Worm (Caenorhabditis elegans): ENCODE measurements around the gene elpc-4.

The elpc-4 gene

DNA sequence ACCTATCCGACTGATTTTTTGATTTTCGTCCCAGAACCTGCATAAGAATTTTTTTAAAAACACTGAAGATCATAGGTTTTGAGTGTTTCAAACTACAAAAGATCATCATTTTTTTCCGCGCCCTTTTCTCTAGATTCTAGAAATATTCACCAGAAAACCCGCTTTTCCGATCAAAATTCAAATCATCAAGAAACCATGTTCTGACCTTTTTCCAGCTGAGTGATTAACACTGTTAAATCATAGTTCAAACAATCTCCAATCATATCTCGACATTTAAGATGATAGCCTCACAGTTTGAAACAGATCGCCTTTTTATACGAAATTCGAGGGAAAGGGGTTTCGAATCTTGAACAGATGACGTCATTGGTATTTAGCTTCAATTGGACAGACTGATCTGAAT lies 26.9 kb downstream of the elpc-4 start (continued):
- TF ChIP-seq ceh-28 (tag; optimal IDR thresholded peaks at IDR 0.05) (no peak), arid-1 (GFP tag; conservative IDR thresholded peaks at IDR 0.05) (no peak), nhr-25 (tag; optimal IDR thresholded peaks at IDR 0.05; ENCODE audit: borderline replicate concordance, insufficient read depth) (peak; percentile 19), lin-1 (GFP tag; IDR thresholded peaks at IDR 0.05) (no peak), hlh-11 (tag; optimal IDR thresholded peaks at IDR 0.05) (peak; percentile 17), nhr-41 (GFP tag; IDR thresholded peaks at IDR 0.05) (no peak), mes-2 (tag; optimal IDR thresholded peaks at IDR 0.05; ENCODE audit: poor library complexity, severe bottlenecking) (no peak), lin-39 (tag; optimal IDR thresholded peaks at IDR 0.05) (no peak), lin-13 (GFP tag; optimal IDR thresholded peaks at IDR 0.05) (no peak), mdl-1 (tag; optimal IDR thresholded peaks at IDR 0.05) (peak in 1 of 2 experiments; percentile 40)

DNA sequence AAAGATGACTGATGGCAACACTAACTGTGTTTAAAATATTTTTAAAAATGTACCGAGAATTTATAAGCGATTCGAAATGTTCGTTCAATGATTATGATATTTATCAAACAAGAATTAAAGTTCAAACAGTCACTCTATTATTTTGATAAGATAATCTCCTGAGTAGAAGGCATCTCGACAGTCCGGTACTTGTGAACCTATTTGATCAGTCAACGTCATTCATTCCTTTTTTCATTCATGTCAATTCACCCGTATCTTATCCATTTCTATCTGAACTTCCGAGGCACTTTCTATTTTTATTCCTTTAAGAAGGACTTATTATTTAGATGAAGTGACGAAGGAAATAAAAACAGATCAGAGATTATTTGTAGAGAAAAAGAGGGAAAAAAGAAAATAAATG lies 27.8 kb downstream of the elpc-4 start, which contains the start of gene nhr-258:
nhr-258 (plus strand) TSS at position 365 of the 400 bp plus-strand sequence.
- TF ChIP-seq aha-1 (tag) (peak; percentile 30), mep-1 (tag; optimal IDR thresholded peaks at IDR 0.05) (no peak), ceh-32 (tag; optimal IDR thresholded peaks at IDR 0.05; ENCODE audit: poor library complexity) (no peak), dmd-6 (GFP tag; IDR thresholded peaks at IDR 0.05) (peak; percentile 32; the same call in 1 of the 2 replicates), nhr-28 (tag; optimal IDR thresholded peaks at IDR 0.05) (peak; percentile 25), ztf-11 (tag; optimal IDR thresholded peaks at IDR 0.05) (no peak)

ce11 chrIV:8048083-8048482 lies 31.3 kb downstream of the elpc-4 start:
- TF ChIP-seq hmg-1.1 (GFP tag; IDR thresholded peaks at IDR 0.05) (no peak), mxl-3 (GFP tag; optimal IDR thresholded peaks at IDR 0.05) (no peak), madf-9 (GFP tag; conservative IDR thresholded peaks at IDR 0.05) (no peak)

- no peak for TF ChIP-seq attf-4 (tag; optimal IDR thresholded peaks at IDR 0.05)
Measured at ce11 chrIV:8052694-8053093, 35.9 kb downstream of the elpc-4 start.

- no peak for TF ChIP-seq Y5F2A.4 (GFP tag; optimal IDR thresholded peaks at IDR 0.05)
- TF ChIP-seq unc-62 (GFP tag; optimal IDR thresholded peaks at IDR 0.05 in 1 of 2), result peak in 1 of 2 experiments; percentile 70
- no peak for TF ChIP-seq unc-62 (tag; optimal IDR thresholded peaks at IDR 0.05)
Measured at ce11 chrIV:8053955-8054354, 37.2 kb downstream of the elpc-4 start.

DNA sequence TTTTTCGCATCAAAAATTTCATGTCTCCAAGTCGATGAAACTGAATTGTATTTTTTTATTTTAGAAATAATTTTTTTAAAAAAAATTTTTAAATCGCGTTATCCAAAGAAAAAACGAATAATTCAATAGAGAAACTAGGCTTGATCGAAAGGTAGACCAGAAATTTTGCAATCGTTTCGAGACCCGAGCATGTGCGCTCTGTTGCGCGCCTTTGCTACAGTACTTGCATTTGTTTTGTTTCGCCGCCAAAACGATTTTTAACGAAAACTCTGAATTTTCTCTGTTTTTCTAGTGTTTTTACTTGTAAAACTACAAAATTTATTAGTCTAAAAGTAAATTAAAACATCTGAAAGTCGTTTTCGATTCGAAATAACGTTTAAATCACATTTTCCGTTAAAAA lies 44.5 kb downstream of the elpc-4 start:
- TF ChIP-seq snpc-1.2 (GFP tag; IDR thresholded peaks at IDR 0.05) (0 out of 2 replicates have a peak, but pooled peaks have one; percentile 35), F49E8.2 (tag; optimal IDR thresholded peaks at IDR 0.05; ENCODE audit: borderline replicate concordance) (no peak), zip-11 (GFP tag; IDR thresholded peaks at IDR 0.05) (no peak), hlh-11 (tag; optimal IDR thresholded peaks at IDR 0.05) (no peak), unc-130 (GFP tag; optimal IDR thresholded peaks at IDR 0.05) (peak; percentile 61), nhr-102 (tag; optimal IDR thresholded peaks at IDR 0.05) (no peak), dve-1 (tag; optimal IDR thresholded peaks at IDR 0.05; ENCODE audit: insufficient read depth) (no peak)

DNA sequence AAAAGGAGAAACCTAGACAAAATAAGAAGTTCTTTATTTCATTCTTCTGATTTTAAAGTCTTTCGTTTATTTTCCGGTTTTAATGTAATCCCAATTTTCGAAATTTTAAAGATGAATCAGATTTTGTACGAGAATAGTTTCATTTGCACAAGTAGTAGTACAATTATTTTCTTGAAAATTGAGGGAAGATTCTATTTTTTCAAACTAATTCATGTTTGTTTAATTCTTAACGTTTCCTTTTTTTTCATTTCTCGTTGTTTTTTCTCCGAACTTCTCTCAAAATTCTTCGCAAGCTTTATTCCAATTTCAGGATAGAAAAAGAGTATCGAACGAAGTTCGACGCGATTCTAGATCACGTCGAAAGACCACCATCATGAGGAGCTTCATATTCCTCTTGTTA lies 45.6 kb downstream of the elpc-4 start, which contains the start of gene sax-7:
sax-7 (plus strand) TSS at position 301 of the 400 bp plus-strand sequence.
- no peak for TF ChIP-seq aha-1 (tag)

All from whole organism, L4 larva.